Worm (Caenorhabditis elegans): ENCODE measurements around the gene F29B9.7.

ce11 chrIV:4640941-4641340 lies 8.6 kb upstream of the F29B9.7 start:
- TF ChIP-seq hmbx-1 (tag; optimal IDR thresholded peaks at IDR 0.05) (no peak), tbx-11 (GFP tag; IDR thresholded peaks at IDR 0.05) (no peak), ama-1 (optimal IDR thresholded peaks at IDR 0.05) (no peak), ets-7 (tag; optimal IDR thresholded peaks at IDR 0.05) (no peak), tra-4 (tag; optimal IDR thresholded peaks at IDR 0.05) (no peak), pes-1 (GFP tag; IDR thresholded peaks at IDR 0.05) (no peak), flt-1 (GFP tag; IDR thresholded peaks at IDR 0.05) (no peak)

All from whole organism, early embryonic.